Worm (Caenorhabditis elegans) whole organism, L4 larva: ENCODE results near the gene K12H6.7.

ENCODE experiments used
- F49E8.2 ChIP-seq: sonication (generic microtip); optimal IDR thresholded peaks from 2 replicates; lab custom pipeline; 2016; ENCODE audit warnings: missing compliant biosample characterization, mild to moderate bottlenecking, missing genetic modification characterization, borderline replicate concordance
- R02D3.7 ChIP-seq: fragments of 150-350 bp; sonication (generic microtip); optimal IDR thresholded peaks from 3 replicates; lab custom pipeline; 2014; ENCODE audit warnings: missing biosample characterization, missing genetic modification characterization
- T26A8.4 ChIP-seq: fragments of 200-800 bp; sonication (Bioruptor generic); IDR thresholded peaks from 2 replicates; pipeline ENCODE4 v1.3.6; 2022; ENCODE audit warnings: missing genetic modification characterization, missing compliant biosample characterization
- Y105C5A.15 ChIP-seq: fragments of 200-800 bp; sonication (Bioruptor generic); IDR thresholded peaks from 2 replicates; pipeline ENCODE4 v1.3.6; 2022; ENCODE audit warnings: missing genetic modification characterization, missing compliant biosample characterization
- Y5F2A.4 ChIP-seq: fragments of 200-800 bp; sonication (Bioruptor generic); optimal IDR thresholded peaks from 2 replicates; lab custom pipeline; 2018; ENCODE audit warnings: mild to moderate bottlenecking, missing genetic modification characterization, missing compliant biosample characterization
- aha-1 ChIP-seq: fragments of 150-350 bp; peaks from one replicate; lab custom pipeline; 2014; ENCODE audit warnings: missing biosample characterization, missing genetic modification characterization
- aly-2 ChIP-seq: sonication (generic microtip); optimal IDR thresholded peaks from 2 replicates; lab custom pipeline; 2018; ENCODE audit warnings: missing biosample characterization, missing genetic modification characterization
- arid-1 ChIP-seq: fragments of 200-800 bp; sonication (Bioruptor generic); conservative IDR thresholded peaks from 2 replicates; pipeline ENCODE4 v1.3.6; 2022; ENCODE audit warnings: missing genetic modification reagents, missing genetic modification characterization, missing compliant biosample characterization
- ces-1 ChIP-seq: fragments of 150-350 bp; sonication (generic microtip); optimal IDR thresholded peaks from 4 replicates; lab custom pipeline; 2014; ENCODE audit warnings: missing biosample characterization, missing genetic modification reagents, missing genetic modification characterization
- cey-2 ChIP-seq: sonication (generic microtip); optimal IDR thresholded peaks from 3 replicates; lab custom pipeline; 2017; ENCODE audit warnings: missing genetic modification characterization, mild to moderate bottlenecking, missing compliant biosample characterization, antibody characterized with exemption, borderline replicate concordance; ENCODE audit not compliant: insufficient read depth
- daf-12 ChIP-seq: fragments of 150-350 bp; optimal IDR thresholded peaks from 2 replicates; lab custom pipeline; 2014; ENCODE audit warnings: missing biosample characterization, missing genetic modification reagents, missing genetic modification characterization
- daf-16 ChIP-seq, 3 experiments: sonication (generic microtip); optimal IDR thresholded peaks; 2 replicates each; lab custom pipeline; 2016 to 2017; ENCODE audit warnings: missing genetic modification characterization in 3 of 3, missing genetic modification reagents in 3 of 3, mild to moderate bottlenecking in 2 of 3, missing compliant biosample characterization in 2 of 3, missing biosample characterization in 1 of 3, moderate library complexity in 1 of 3
- dmd-8 ChIP-seq: fragments of 200-800 bp; sonication (Bioruptor generic); IDR thresholded peaks from 2 replicates; pipeline ENCODE4 v1.3.6; 2022; ENCODE audit warnings: missing genetic modification characterization, missing compliant biosample characterization
- duxl-1 ChIP-seq: sonication (generic microtip); optimal IDR thresholded peaks from 2 replicates; lab custom pipeline; 2016; ENCODE audit warnings: mild to moderate bottlenecking, missing genetic modification characterization, moderate library complexity, missing compliant biosample characterization; ENCODE audit not compliant: poor library complexity
- egl-27 ChIP-seq: sonication (generic microtip); optimal IDR thresholded peaks from 3 replicates; lab custom pipeline; 2017; ENCODE audit warnings: missing biosample characterization, missing genetic modification reagents, missing genetic modification characterization
- hmg-1.1 ChIP-seq: fragments of 200-800 bp; sonication (Bioruptor generic); IDR thresholded peaks from 2 replicates; pipeline ENCODE4 v1.3.6; 2022; ENCODE audit warnings: missing genetic modification reagents, missing genetic modification characterization, missing compliant biosample characterization
- lin-39 ChIP-seq: fragments of 150-350 bp; optimal IDR thresholded peaks from 2 replicates; lab custom pipeline; 2014; ENCODE audit warnings: missing biosample characterization, missing genetic modification reagents, missing genetic modification characterization
- mdl-1 ChIP-seq, 2 experiments: fragments of 150-350 bp in 1 of 2; sonication (generic microtip) in 1 of 2; optimal IDR thresholded peaks; 2 replicates each; lab custom pipeline; 2014 to 2017; ENCODE audit warnings: missing biosample characterization in 2 of 2, missing genetic modification characterization in 2 of 2
- mdt-29 ChIP-seq: fragments of 200-800 bp; sonication (Bioruptor generic); IDR thresholded peaks from 2 replicates; pipeline ENCODE4 v1.3.6; 2022; ENCODE audit warnings: missing genetic modification reagents, missing genetic modification characterization, missing compliant biosample characterization
- mep-1 ChIP-seq: fragments of 150-350 bp; sonication (generic microtip); optimal IDR thresholded peaks from 3 replicates; lab custom pipeline; 2014; ENCODE audit warnings: missing biosample characterization, missing genetic modification characterization
- nhr-102 ChIP-seq: sonication (generic microtip); optimal IDR thresholded peaks from 2 replicates; lab custom pipeline; 2016; ENCODE audit warnings: mild to moderate bottlenecking, missing genetic modification characterization, moderate library complexity, missing compliant biosample characterization
- nhr-11 ChIP-seq: fragments of 150-350 bp; optimal IDR thresholded peaks from 2 replicates; lab custom pipeline; 2014; ENCODE audit warnings: missing biosample characterization, missing genetic modification characterization
- nhr-111 ChIP-seq: fragments of 200-800 bp; sonication (Bioruptor generic); optimal IDR thresholded peaks from 2 replicates; lab custom pipeline; 2018; ENCODE audit warnings: mild to moderate bottlenecking, missing genetic modification characterization, missing compliant biosample characterization
- nhr-77 ChIP-seq: fragments of 150-350 bp; optimal IDR thresholded peaks from 2 replicates; lab custom pipeline; 2014; ENCODE audit warnings: missing biosample characterization, missing genetic modification characterization
- pqm-1 ChIP-seq: sonication (generic microtip); optimal IDR thresholded peaks from 2 replicates; lab custom pipeline; 2017; ENCODE audit warnings: missing biosample characterization, missing genetic modification characterization
- rbr-2 ChIP-seq: sonication (generic microtip); optimal IDR thresholded peaks from 2 replicates; lab custom pipeline; 2016; ENCODE audit warnings: missing genotype, missing genetic modification characterization, missing compliant biosample characterization
- set-16 ChIP-seq: fragments of 200-800 bp; sonication (Bioruptor generic); IDR thresholded peaks from 2 replicates; pipeline ENCODE4 v1.3.6; 2022; ENCODE audit warnings: missing genetic modification reagents, missing genetic modification characterization, missing compliant biosample characterization
- spr-3 ChIP-seq: fragments of 200-800 bp; sonication (Bioruptor generic); optimal IDR thresholded peaks from 2 replicates; lab custom pipeline; 2018; ENCODE audit warnings: mild to moderate bottlenecking, missing genetic modification characterization, missing compliant biosample characterization
- tag-97 ChIP-seq: fragments of 200-800 bp; sonication (Bioruptor generic); IDR thresholded peaks from 2 replicates; pipeline ENCODE4 v1.3.6; 2022; ENCODE audit warnings: missing genetic modification characterization, missing compliant biosample characterization
- unc-62 ChIP-seq, 3 experiments: fragments of 150-350 bp in 1 of 3; sonication (generic microtip); optimal IDR thresholded peaks in 2 of 3; peaks in 1 of 3; 1 replicate in 1 of 3; 2 replicates in 2 of 3; lab custom pipeline; 2014 to 2017; ENCODE audit warnings: missing biosample characterization in 3 of 3, missing genetic modification characterization in 3 of 3, missing genetic modification reagents in 3 of 3, missing genotype in 1 of 3
- zag-1 ChIP-seq: fragments of 150-350 bp; optimal IDR thresholded peaks from 2 replicates; lab custom pipeline; 2014; ENCODE audit warnings: missing biosample characterization, missing genetic modification characterization
- zip-11 ChIP-seq: fragments of 200-800 bp; sonication (Bioruptor generic); IDR thresholded peaks from 2 replicates; pipeline ENCODE4 v1.3.6; 2022; ENCODE audit warnings: missing genetic modification characterization, missing compliant biosample characterization
- ztf-11 ChIP-seq: fragments of 150-350 bp; optimal IDR thresholded peaks from 2 replicates; lab custom pipeline; 2014; ENCODE audit warnings: missing biosample characterization, missing genetic modification characterization

The K12H6.7 gene

DNA sequence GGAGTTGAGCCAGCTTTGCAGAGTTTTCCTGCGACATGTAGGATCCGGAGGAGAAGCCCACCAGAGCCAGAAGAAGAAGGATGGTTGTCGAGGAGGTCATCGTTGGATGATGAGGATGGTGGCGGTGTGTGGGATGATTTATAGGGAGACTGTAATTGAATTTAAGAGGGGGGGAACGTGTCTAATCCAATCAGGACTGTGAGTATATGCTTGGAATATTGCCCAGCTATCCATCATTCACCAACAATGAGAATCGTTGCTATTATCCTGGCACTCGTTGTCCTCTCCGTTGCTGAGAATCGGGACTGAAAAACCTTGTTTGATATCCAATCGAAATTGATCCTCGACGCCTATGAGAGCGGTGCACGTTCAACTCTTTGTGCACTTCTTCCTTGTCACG, 10.7 kb downstream of the K12H6.7 start, which contains the start of gene K12H6.5:
Gene K12H6.5 (minus strand): TSS at position 101 of the 400 bp plus-strand sequence.
- no peak for TF ChIP-seq Y5F2A.4
- no peak for TF ChIP-seq unc-62 (GFP tag; optimal IDR thresholded peaks at IDR 0.05 in 1 of 2; lab: Kevin White, UChicago)
- no peak for TF ChIP-seq unc-62 (tag; optimal IDR thresholded peaks at IDR 0.05; lab: Kevin White, UChicago)
- TF ChIP-seq daf-12 (tag; lab: Kevin White, UChicago) = no peak
- TF ChIP-seq aha-1 (tag; lab: Kevin White, UChicago) = no peak
- TF ChIP-seq set-16 (GFP tag; lab: Robert Waterston, UW) = no peak
- TF ChIP-seq pqm-1 (tag; lab: Kevin White, UChicago) = no peak
- no peak for TF ChIP-seq nhr-11 (tag; lab: Kevin White, UChicago)
- no peak for TF ChIP-seq arid-1 (GFP tag; lab: Robert Waterston, UW)
- TF ChIP-seq ces-1 (GFP tag; lab: Kevin White, UChicago) = no peak
- TF ChIP-seq daf-16 (GFP tag; optimal IDR thresholded peaks at IDR 0.05; lab: Kevin White, UChicago) = no peak
- no peak for TF ChIP-seq daf-16 (tag; optimal IDR thresholded peaks at IDR 0.05; lab: Kevin White, UChicago)
- TF ChIP-seq ztf-11 = no peak
- TF ChIP-seq rbr-2 = no peak
- TF ChIP-seq cey-2 (tag; lab: Kevin White, UChicago) = no peak
- no peak for TF ChIP-seq mdl-1 (tag; optimal IDR thresholded peaks at IDR 0.05; lab: Kevin White, UChicago)
- no peak for TF ChIP-seq nhr-102 (tag; lab: Kevin White, UChicago)
- no peak for TF ChIP-seq hmg-1.1 (GFP tag; lab: Robert Waterston, UW)
- TF ChIP-seq tag-97 (GFP tag; lab: Robert Waterston, UW) = no peak
- TF ChIP-seq aly-2 = no peak

DNA sequence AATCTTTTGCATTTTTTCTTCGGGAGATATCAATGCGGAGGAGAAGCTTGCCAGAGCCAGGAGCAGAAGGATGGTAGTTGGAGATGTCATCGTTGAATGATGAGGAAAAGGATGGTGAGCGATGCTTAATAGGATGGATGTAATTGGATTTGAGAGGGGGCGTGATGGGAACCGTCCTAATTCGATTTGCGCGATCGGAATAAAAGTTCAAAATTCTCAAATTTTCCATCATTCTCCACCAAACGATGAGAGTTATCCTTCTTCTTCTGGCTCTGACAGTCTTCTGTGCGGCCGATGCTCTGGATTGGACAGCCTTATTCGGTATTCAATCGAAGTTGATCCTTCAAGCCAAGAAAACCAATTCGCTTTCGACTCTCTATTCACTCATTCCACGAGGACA, 12.6 kb downstream of the K12H6.7 start, which contains the start of the genes K12H6.4 and K12H6.9:
Gene K12H6.4 (minus strand): TSS at position 101 of the 400 bp plus-strand sequence.
Gene K12H6.9 (plus strand): TSS at position 236 of the 400 bp plus-strand sequence.
- no peak for TF ChIP-seq dmd-8
- TF ChIP-seq pqm-1 (tag; lab: Kevin White, UChicago) = no peak

DNA sequence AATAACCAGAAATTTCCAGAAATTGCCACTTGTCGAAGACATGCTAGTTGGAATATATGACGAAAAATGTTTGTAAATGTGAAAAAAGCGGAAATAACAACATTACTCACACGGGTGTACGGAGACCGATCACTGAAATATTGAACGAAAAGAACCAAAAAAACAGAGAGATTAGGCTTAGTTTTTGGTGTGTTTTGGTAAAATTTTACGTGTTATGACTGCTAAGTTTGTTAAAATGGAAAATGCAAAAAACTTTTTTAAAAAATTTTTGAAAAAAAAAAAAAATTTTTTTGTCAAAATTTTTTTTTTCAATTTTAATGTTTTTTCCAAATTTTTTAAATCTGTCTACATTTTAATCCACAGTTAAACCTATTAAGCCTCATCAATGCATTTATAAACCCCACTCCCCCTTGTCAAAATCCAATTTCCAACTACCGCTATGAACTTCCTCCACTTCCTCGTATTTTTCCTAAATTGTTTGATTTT, 14.3 kb downstream of the K12H6.7 start, which contains the start of the genes fut-4 and K12H6.10:
Gene fut-4 (minus strand): TSS at position 101 of the 486 bp plus-strand sequence.
Gene K12H6.10 (plus strand): TSS at position 436 of the 486 bp plus-strand sequence.
- TF ChIP-seq ces-1 (GFP tag; lab: Kevin White, UChicago) = no peak
- no peak for TF ChIP-seq mep-1 (tag; lab: Kevin White, UChicago)
- TF ChIP-seq Y105C5A.15 = no peak
- no peak for TF ChIP-seq spr-3 (GFP tag; lab: Kevin White, UChicago)
- TF ChIP-seq lin-39 (tag; lab: Kevin White, UChicago) = no peak
- no peak for TF ChIP-seq T26A8.4 (GFP tag; lab: Robert Waterston, UW)
- no peak for TF ChIP-seq R02D3.7 (tag; lab: Kevin White, UChicago)
- no peak for TF ChIP-seq F49E8.2 (tag; lab: Kevin White, UChicago)
- no peak for TF ChIP-seq nhr-111 (GFP tag; lab: Kevin White, UChicago)
- TF ChIP-seq egl-27 (tag; lab: Kevin White, UChicago) = no peak
- no peak for TF ChIP-seq zip-11 (GFP tag; lab: Robert Waterston, UW)
- no peak for TF ChIP-seq cey-2 (tag; lab: Kevin White, UChicago)
- no peak for TF ChIP-seq nhr-77 (tag; lab: Kevin White, UChicago)
- TF ChIP-seq duxl-1 (tag; lab: Kevin White, UChicago) = no peak
- TF ChIP-seq zag-1 (tag; lab: Kevin White, UChicago) = no peak
- TF ChIP-seq rbr-2 = no peak

DNA sequence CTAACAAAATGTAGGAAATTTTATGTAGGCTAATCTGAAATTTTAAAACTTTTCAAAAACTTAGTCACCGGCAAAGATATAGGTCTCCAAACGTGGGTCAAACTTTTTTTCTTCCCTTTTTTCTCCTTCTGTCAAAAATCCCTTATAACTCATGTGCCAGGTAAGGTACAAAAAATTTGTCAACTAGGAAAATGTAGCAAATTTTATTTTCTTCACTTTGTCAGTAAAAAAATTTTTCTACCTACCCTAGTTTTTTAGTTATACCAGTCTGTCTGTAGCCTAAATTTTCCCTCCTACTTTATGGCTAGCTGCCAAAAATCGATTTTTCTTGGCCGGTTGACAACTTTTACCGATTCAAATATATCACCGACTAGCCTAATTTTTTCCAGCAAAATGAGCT, 20.1 kb downstream of the K12H6.7 start, which contains the start of gene set-13:
Gene set-13 (plus strand): TSS at position 301 of the 400 bp plus-strand sequence.
- no peak for TF ChIP-seq mdt-29 (GFP tag; lab: Robert Waterston, UW)
